Fruit fly (Drosophila melanogaster) whole organism, embryonic: ENCODE data around the gene CG15728.

Experiments used
- Blimp-1 ChIP-seq: fragments of 200-800 bp; sonication (Bioruptor generic); optimal IDR thresholded peaks from 3 replicates; lab custom pipeline; 2018; ENCODE audit warnings: missing biosample characterization, missing genetic modification characterization, mild to moderate bottlenecking, moderate library complexity, missing genetic modification reagents
- CG1024 ChIP-seq: fragments of 200-800 bp; sonication (Bioruptor generic); IDR thresholded peaks from 2 replicates; pipeline ENCODE4 v1.3.6; 2022; ENCODE audit warnings: missing biosample characterization, missing genetic modification characterization
- CG12219 ChIP-seq: fragments of 200-800 bp; sonication (Bioruptor generic); optimal IDR thresholded peaks from 3 replicates; lab custom pipeline; 2018; ENCODE audit warnings: missing biosample characterization, mild to moderate bottlenecking, missing genetic modification characterization
- CG12769 ChIP-seq: fragments of 200-800 bp; sonication (Bioruptor generic); optimal IDR thresholded peaks from 2 replicates; lab custom pipeline; 2019; ENCODE audit warnings: missing biosample characterization, mild to moderate bottlenecking, missing genetic modification characterization, moderate library complexity
- CG14667 ChIP-seq: fragments of 200-800 bp; sonication (Bioruptor generic); IDR thresholded peaks from 2 replicates; pipeline ENCODE4 v1.3.6; 2022; ENCODE audit warnings: missing biosample characterization, missing genetic modification characterization
- CG15073 ChIP-seq: fragments of 200-800 bp; sonication (Bioruptor generic); optimal IDR thresholded peaks from 2 replicates; lab custom pipeline; 2016; ENCODE audit warnings: missing biosample characterization, missing genetic modification characterization
- CG1832 ChIP-seq: fragments of 200-800 bp; sonication (Bioruptor generic); optimal IDR thresholded peaks from 2 replicates; lab custom pipeline; 2017; ENCODE audit warnings: missing biosample characterization, mild to moderate bottlenecking, missing genetic modification characterization, inconsistent platforms
- CG18476 ChIP-seq: fragments of 200-800 bp; sonication (Bioruptor generic); optimal IDR thresholded peaks from 2 replicates; lab custom pipeline; 2016; ENCODE audit warnings: missing biosample characterization, mild to moderate bottlenecking, missing genetic modification characterization
- CG31224 ChIP-seq: fragments of 200-800 bp; sonication (Bioruptor generic); IDR thresholded peaks from 2 replicates; pipeline ENCODE4 v1.3.6; 2022; ENCODE audit warnings: missing biosample characterization, missing genetic modification characterization
- CG31388 ChIP-seq: fragments of 200-800 bp; sonication (Bioruptor generic); optimal IDR thresholded peaks from 2 replicates; lab custom pipeline; 2016; ENCODE audit warnings: missing biosample characterization, missing genetic modification characterization
- CG3163 ChIP-seq: fragments of 200-800 bp; sonication (Bioruptor generic); optimal IDR thresholded peaks from 3 replicates; lab custom pipeline; 2016; ENCODE audit warnings: missing biosample characterization, missing genetic modification characterization
- CG3407 ChIP-seq: fragments of 200-800 bp; sonication (Bioruptor generic); optimal IDR thresholded peaks from 2 replicates; lab custom pipeline; 2018; ENCODE audit warnings: missing biosample characterization, mild to moderate bottlenecking, missing genetic modification characterization
- CG42726 ChIP-seq: fragments of 200-800 bp; sonication (Bioruptor generic); IDR thresholded peaks from 2 replicates; pipeline ENCODE4 v1.3.6; 2022; ENCODE audit warnings: missing biosample characterization, missing genetic modification characterization; ENCODE audit not compliant: partially characterized antibody
- CG6175 ChIP-seq: fragments of 200-800 bp; sonication (Bioruptor generic); IDR thresholded peaks from 3 replicates; pipeline ENCODE4 v1.3.6; 2022; ENCODE audit warnings: missing biosample characterization, missing genetic modification characterization
- CG6765 ChIP-seq: fragments of 200-800 bp; sonication (Bioruptor generic); optimal IDR thresholded peaks from 3 replicates; lab custom pipeline; 2017; ENCODE audit warnings: missing biosample characterization, mild to moderate bottlenecking, missing genetic modification characterization
- CG6854 ChIP-seq: fragments of 200-800 bp; sonication (Bioruptor generic); optimal IDR thresholded peaks from 3 replicates; lab custom pipeline; 2017; ENCODE audit warnings: missing biosample characterization, mild to moderate bottlenecking, missing genetic modification characterization
- CG8290 ChIP-seq, 3 experiments: fragments of 200-800 bp; sonication (Bioruptor generic); optimal IDR thresholded peaks; 2 replicates each; lab custom pipeline; 2016 to 2019; ENCODE audit warnings: missing biosample characterization in 3 of 3, missing genetic modification characterization in 3 of 3, mild to moderate bottlenecking in 2 of 3, moderate library complexity in 1 of 3
- D ChIP-seq, 2 experiments: fragments of 200-800 bp in 1 of 2; fragments of >200 bp in 1 of 2; sonication (Bioruptor generic) in 1 of 2; optimal IDR thresholded peaks; 2 replicates in 1 of 2; 3 replicates in 1 of 2; lab custom pipeline; 2017; ENCODE audit warnings: mild to moderate bottlenecking in 1 of 2, missing biosample characterization in 1 of 2, missing genetic modification characterization in 1 of 2, missing genetic modification reagents in 1 of 2
- Hmx ChIP-seq: fragments of 200-800 bp; sonication (Bioruptor generic); optimal IDR thresholded peaks from 2 replicates; lab custom pipeline; 2016; ENCODE audit warnings: missing biosample characterization, missing genetic modification characterization
- NFAT ChIP-seq: fragments of 200-800 bp; sonication (Bioruptor generic); IDR thresholded peaks from 2 replicates; pipeline ENCODE4 v1.3.6; 2022; ENCODE audit warnings: missing biosample characterization, missing genetic modification characterization
- Neu2 ChIP-seq: fragments of 200-800 bp; sonication (Bioruptor generic); optimal IDR thresholded peaks from 3 replicates; lab custom pipeline; 2016; ENCODE audit warnings: missing biosample characterization, missing genetic modification characterization, borderline replicate concordance
- Oaz ChIP-seq: fragments of 200-800 bp; sonication (Bioruptor generic); IDR thresholded peaks from 2 replicates; pipeline ENCODE4 v1.3.6; 2022; ENCODE audit warnings: missing biosample characterization, missing genetic modification characterization
- Ptx1 ChIP-seq: fragments of 200-800 bp; sonication (Bioruptor generic); IDR thresholded peaks from 2 replicates; pipeline ENCODE4 v1.3.6; 2022; ENCODE audit warnings: missing biosample characterization, missing genetic modification characterization
- Sin3A ChIP-seq: fragments of >200 bp; optimal IDR thresholded peaks from 2 replicates; lab custom pipeline; 2018
- Spps ChIP-seq: fragments of 200-800 bp; sonication (Bioruptor generic); optimal IDR thresholded peaks from 2 replicates; lab custom pipeline; 2018; ENCODE audit warnings: missing biosample characterization, mild to moderate bottlenecking, missing genetic modification characterization
- bcd ChIP-seq: fragments of 200-800 bp; sonication (Bioruptor generic); optimal IDR thresholded peaks from 2 replicates; lab custom pipeline; 2017; ENCODE audit warnings: missing biosample characterization, mild to moderate bottlenecking, missing genetic modification characterization
- cg ChIP-seq: fragments of 200-800 bp; sonication (Bioruptor generic); optimal IDR thresholded peaks from 3 replicates; lab custom pipeline; 2019; ENCODE audit warnings: missing biosample characterization, mild to moderate bottlenecking, missing genetic modification characterization, moderate library complexity
- chinmo ChIP-seq: fragments of 200-800 bp; sonication (Bioruptor generic); IDR thresholded peaks from 4 replicates; pipeline ENCODE4 v1.3.6; 2022; ENCODE audit warnings: missing biosample characterization, missing genetic modification characterization; ENCODE audit not compliant: partially characterized antibody
- cwo ChIP-seq: fragments of 200-800 bp; sonication (Bioruptor generic); optimal IDR thresholded peaks from 3 replicates; lab custom pipeline; 2017; ENCODE audit warnings: missing biosample characterization, missing genetic modification characterization, mild to moderate bottlenecking, moderate library complexity, missing genetic modification reagents
- dimm ChIP-seq: fragments of 200-800 bp; sonication (Bioruptor generic); IDR thresholded peaks from 2 replicates; pipeline ENCODE4 v1.3.6; 2022; ENCODE audit warnings: missing biosample characterization, missing genetic modification characterization
- emc ChIP-seq: fragments of 200-800 bp; sonication (Bioruptor generic); optimal IDR thresholded peaks from 2 replicates; lab custom pipeline; 2016; ENCODE audit warnings: missing biosample characterization, missing genetic modification characterization
- exex ChIP-seq: fragments of 200-800 bp; sonication (Bioruptor generic); optimal IDR thresholded peaks from 4 replicates; lab custom pipeline; 2018; ENCODE audit warnings: missing biosample characterization, mild to moderate bottlenecking, missing genetic modification characterization, moderate library complexity
- eyg ChIP-seq: fragments of 200-800 bp; sonication (Bioruptor generic); optimal IDR thresholded peaks from 3 replicates; lab custom pipeline; 2016; ENCODE audit warnings: missing biosample characterization, missing genetic modification characterization
- gt ChIP-seq: fragments of 200-800 bp; sonication (Bioruptor generic); IDR thresholded peaks from 2 replicates; pipeline ENCODE4 v1.3.6; 2022; ENCODE audit warnings: missing biosample characterization, missing genetic modification characterization
- hth ChIP-seq: fragments of >200 bp; optimal IDR thresholded peaks from 2 replicates; lab custom pipeline; 2017; ENCODE audit warnings: inconsistent platforms
- ind ChIP-seq: fragments of 200-800 bp; sonication (Bioruptor generic); optimal IDR thresholded peaks from 3 replicates; lab custom pipeline; 2016; ENCODE audit warnings: missing biosample characterization, missing genetic modification characterization
- kah ChIP-seq: fragments of 200-800 bp; sonication (Bioruptor generic); optimal IDR thresholded peaks from 2 replicates; lab custom pipeline; 2018; ENCODE audit warnings: missing biosample characterization, mild to moderate bottlenecking, missing genetic modification characterization
- maf-S ChIP-seq: fragments of 200-800 bp; sonication (Bioruptor generic); optimal IDR thresholded peaks from 2 replicates; lab custom pipeline; 2016; ENCODE audit warnings: missing biosample characterization, missing genetic modification characterization
- otp ChIP-seq: fragments of 200-800 bp; sonication (Bioruptor generic); IDR thresholded peaks from 3 replicates; pipeline ENCODE4, ENCODE4 v1.3.6; 2022; ENCODE audit warnings: missing biosample characterization, missing genetic modification characterization
- pb ChIP-seq: fragments of 200-800 bp; sonication (Bioruptor generic); optimal IDR thresholded peaks from 3 replicates; lab custom pipeline; 2016; ENCODE audit warnings: missing biosample characterization, missing genetic modification characterization
- pfk ChIP-seq: fragments of 200-800 bp; sonication (Bioruptor generic); optimal IDR thresholded peaks from 2 replicates; lab custom pipeline; 2018; ENCODE audit warnings: missing biosample characterization, mild to moderate bottlenecking, missing genetic modification characterization, moderate library complexity
- pho ChIP-seq: fragments of 200-800 bp; sonication (Bioruptor generic); optimal IDR thresholded peaks from 2 replicates; lab custom pipeline; 2016; ENCODE audit warnings: missing biosample characterization, missing genetic modification characterization
- schlank ChIP-seq: fragments of 200-800 bp; sonication (Bioruptor generic); optimal IDR thresholded peaks from 2 replicates; lab custom pipeline; 2018; ENCODE audit warnings: missing biosample characterization, mild to moderate bottlenecking, missing genetic modification characterization
- sens ChIP-seq: fragments of 200-800 bp; sonication (Bioruptor generic); peaks from one replicate; lab custom pipeline; 2016; ENCODE audit warnings: missing biosample characterization, missing genetic modification characterization
- shn ChIP-seq: fragments of 200-800 bp; sonication (Bioruptor generic); optimal IDR thresholded peaks from 3 replicates; lab custom pipeline; 2016; ENCODE audit warnings: missing biosample characterization, missing genetic modification characterization
- so ChIP-seq: fragments of 200-800 bp; sonication (Bioruptor generic); IDR thresholded peaks from 3 replicates; pipeline ENCODE4 v1.3.6; 2022; ENCODE audit warnings: missing biosample characterization, missing genetic modification characterization
- sob ChIP-seq: fragments of 200-800 bp; sonication (Bioruptor generic); IDR thresholded peaks from 2 replicates; pipeline ENCODE4 v1.3.6; 2022; ENCODE audit warnings: missing biosample characterization, missing genetic modification characterization
- trh ChIP-seq: fragments of 200-800 bp; sonication (Bioruptor generic); optimal IDR thresholded peaks from 2 replicates; lab custom pipeline; 2016; ENCODE audit warnings: missing biosample characterization, missing genetic modification characterization
- unpg ChIP-seq: fragments of 200-800 bp; sonication (Bioruptor generic); optimal IDR thresholded peaks from 3 replicates; lab custom pipeline; 2018; ENCODE audit warnings: missing biosample characterization, mild to moderate bottlenecking, missing genetic modification characterization, moderate library complexity
- usp ChIP-seq: fragments of >200 bp; optimal IDR thresholded peaks from 2 replicates; lab custom pipeline; 2017; ENCODE audit warnings: missing biosample characterization, missing genetic modification characterization
- yki ChIP-seq: fragments of >200 bp; optimal IDR thresholded peaks from 3 replicates; lab custom pipeline; 2018

Gene CG15728

DNA sequence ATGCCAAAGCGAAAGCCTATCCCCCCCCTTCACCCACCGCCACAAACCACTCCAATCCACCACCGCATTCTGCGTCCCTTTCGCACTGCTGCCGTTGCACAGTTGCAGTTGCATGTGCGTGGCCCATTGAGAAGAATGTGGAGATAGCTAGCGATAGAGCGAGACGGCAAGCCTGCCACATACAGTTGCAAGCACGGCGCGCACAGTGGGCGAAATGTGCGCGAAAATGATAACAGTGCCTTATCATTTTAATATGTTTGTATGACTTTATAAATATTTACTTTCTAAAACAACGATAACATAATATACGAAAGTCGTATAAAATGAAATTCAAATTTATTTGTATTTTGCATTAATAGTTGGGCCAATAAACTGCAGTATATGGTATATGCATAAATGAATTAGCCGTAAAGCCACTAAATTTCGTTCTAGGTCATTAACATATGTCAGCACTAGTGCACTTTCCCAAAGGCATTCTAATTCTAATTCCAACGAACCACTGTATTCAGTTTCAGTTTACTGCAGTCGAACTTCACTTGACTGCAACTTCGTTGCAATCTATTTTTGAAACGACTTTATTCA lies 48.2 kb upstream of the CG15728 start (continued):
- TF ChIP-seq CG1024 (GFP tag; lab: Robert Waterston, UW) (no peak), CG6175 (GFP tag; lab: Robert Waterston, UW) (peak; percentile 37; the same call in 1 of the 3 replicates), hth (lab: Kevin White, UChicago) (no peak), Spps (tag; lab: Kevin White, UChicago) (peak; percentile 82), CG42726 (no peak), CG14667 (GFP tag; lab: Robert Waterston, UW) (no peak; the same call in 1 of the 2 replicates), cg (GFP tag; lab: Kevin White, UChicago) (peak; percentile 31), eyg (GFP tag; lab: Kevin White, UChicago) (no peak), CG6854 (GFP tag; lab: Kevin White, UChicago) (no peak), Oaz (GFP tag; lab: Robert Waterston, UW) (no peak), Sin3A (lab: Kevin White, UChicago) (no peak), pb (GFP tag; lab: Kevin White, UChicago) (no peak), CG31388 (GFP tag; lab: Kevin White, UChicago) (no peak), shn (no peak), otp (peak; percentile 62; the same call in 1 of the 3 replicates), NFAT (GFP tag; lab: Robert Waterston, UW) (no peak), CG31224 (GFP tag; lab: Robert Waterston, UW) (no peak), bcd (GFP tag; lab: Kevin White, UChicago) (peak; percentile 60), CG6765 (GFP tag; lab: Kevin White, UChicago) (no peak), CG3163 (GFP tag; lab: Kevin White, UChicago) (no peak), Neu2 (GFP tag; lab: Kevin White, UChicago) (no peak), emc (GFP tag; lab: Kevin White, UChicago) (no peak), kah (peak; percentile 40), CG15073 (GFP tag; lab: Kevin White, UChicago) (no peak), CG12219 (GFP tag; lab: Kevin White, UChicago) (peak; percentile 54), CG1832 (peak; percentile 80), usp (GFP tag; lab: Kevin White, UChicago) (no peak), CG12769 (tag; lab: Kevin White, UChicago) (no peak), gt (GFP tag; lab: Robert Waterston, UW) (no peak), trh (GFP tag; lab: Kevin White, UChicago) (no peak), pho (no peak), CG8290 (GFP tag; optimal IDR thresholded peaks at IDR 0.05; lab: Kevin White, UChicago) (peak; percentile 51), CG8290 (tag; optimal IDR thresholded peaks at IDR 0.05; lab: Kevin White, UChicago) (no peak), unpg (GFP tag; lab: Kevin White, UChicago) (peak; percentile 75), ind (GFP tag; lab: Kevin White, UChicago) (peak; percentile 42)
- TF ChIP-seq, all 482 proteins: peak for 229

DNA sequence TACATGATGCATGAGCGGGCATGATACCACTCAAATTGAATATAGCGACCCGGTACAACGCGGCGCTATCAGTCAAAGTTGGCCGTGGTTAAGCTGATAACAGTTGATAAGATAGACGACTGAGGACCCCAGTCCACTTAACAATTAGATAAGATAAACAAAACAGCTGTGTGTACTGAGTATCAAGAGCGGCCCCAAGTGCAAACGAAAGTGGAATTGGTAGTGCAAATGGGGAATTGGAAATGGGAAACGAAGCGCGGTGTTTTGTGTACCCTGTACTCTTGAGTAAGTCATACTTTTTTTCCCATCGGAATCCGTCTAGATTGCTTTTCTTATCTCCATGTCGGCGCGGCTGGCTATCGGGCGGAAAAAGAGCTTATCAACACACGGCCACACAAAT lies 46.4 kb upstream of the CG15728 start:
- TF ChIP-seq pfk (GFP tag; lab: Kevin White, UChicago) (peak; percentile 0), D (optimal IDR thresholded peaks at IDR 0.05; lab: Kevin White, UChicago) (no peak), D (GFP tag; optimal IDR thresholded peaks at IDR 0.05; lab: Kevin White, UChicago) (no peak), Ptx1 (GFP tag; lab: Robert Waterston, UW) (0 out of 2 replicates have a peak, but pooled peaks have one; percentile 26), sob (GFP tag; lab: Robert Waterston, UW) (no peak), so (GFP tag; lab: Robert Waterston, UW) (0 out of 3 replicates have a peak, but pooled peaks have one; percentile 19), chinmo (GFP tag; lab: Robert Waterston, UW) (0 out of 4 replicates have a peak, but pooled peaks have one; percentile 20), sens (GFP tag; lab: Kevin White, UChicago) (peak; percentile 78), otp (0 out of 3 replicates have a peak, but pooled peaks have one; percentile 33), exex (tag; lab: Kevin White, UChicago) (peak; percentile 34), Hmx (GFP tag; lab: Kevin White, UChicago) (no peak), Blimp-1 (peak; percentile 38), CG3407 (peak; percentile 5), cwo (GFP tag; lab: Kevin White, UChicago) (peak; percentile 16), schlank (no peak), dimm (GFP tag; lab: Robert Waterston, UW) (no peak), maf-S (GFP tag; lab: Kevin White, UChicago) (no peak), CG18476 (GFP tag; lab: Kevin White, UChicago) (no peak), yki (lab: Kevin White, UChicago) (no peak)
